Fruit fly (Drosophila melanogaster) whole organism, embryonic: Measurements from ENCODE around the gene CG14331.

ENCODE experiments used
- Atf-2 ChIP-seq: fragments of 200-800 bp; sonication (Bioruptor generic); optimal IDR thresholded peaks from 2 replicates; lab custom pipeline; 2016; ENCODE audit warnings: missing biosample characterization, missing genetic modification characterization
- Bdp1 ChIP-seq: fragments of 200-800 bp; sonication (Bioruptor generic); optimal IDR thresholded peaks from 3 replicates; lab custom pipeline; 2016; ENCODE audit warnings: missing biosample characterization, missing genetic modification characterization
- Bteb2 ChIP-seq: fragments of 200-800 bp; sonication (Bioruptor generic); optimal IDR thresholded peaks from 2 replicates; lab custom pipeline; 2016; ENCODE audit warnings: missing biosample characterization, missing genetic modification characterization
- CG10147 ChIP-seq: fragments of 200-800 bp; sonication (Bioruptor generic); optimal IDR thresholded peaks from 2 replicates; lab custom pipeline; 2019; ENCODE audit warnings: missing biosample characterization, mild to moderate bottlenecking, missing genetic modification characterization, moderate library complexity
- CG10654 ChIP-seq: fragments of 200-800 bp; sonication (Bioruptor generic); optimal IDR thresholded peaks from 2 replicates; lab custom pipeline; 2016; ENCODE audit warnings: missing biosample characterization, missing genetic modification characterization
- CG11504 ChIP-seq: fragments of 200-800 bp; sonication (Bioruptor generic); optimal IDR thresholded peaks from 3 replicates; lab custom pipeline; 2019; ENCODE audit warnings: missing biosample characterization, mild to moderate bottlenecking, missing genetic modification characterization, moderate library complexity
- CG12219 ChIP-seq: fragments of 200-800 bp; sonication (Bioruptor generic); optimal IDR thresholded peaks from 3 replicates; lab custom pipeline; 2018; ENCODE audit warnings: missing biosample characterization, mild to moderate bottlenecking, missing genetic modification characterization
- CG14050 ChIP-seq: fragments of 200-800 bp; sonication (Bioruptor generic); IDR thresholded peaks from 3 replicates; pipeline ENCODE4 v1.3.6; 2022; ENCODE audit warnings: missing biosample characterization, missing genetic modification characterization
- CG15011 ChIP-seq: fragments of 200-800 bp; sonication (Bioruptor generic); optimal IDR thresholded peaks from 3 replicates; lab custom pipeline; 2018; ENCODE audit warnings: missing biosample characterization, mild to moderate bottlenecking, missing genetic modification characterization
- CG1603 ChIP-seq: fragments of 200-800 bp; sonication (Bioruptor generic); optimal IDR thresholded peaks from 2 replicates; lab custom pipeline; 2019; ENCODE audit warnings: missing biosample characterization, mild to moderate bottlenecking, missing genetic modification characterization, moderate library complexity
- CG1647 ChIP-seq: fragments of 200-800 bp; sonication (Bioruptor generic); optimal IDR thresholded peaks from 3 replicates; lab custom pipeline; 2016; ENCODE audit warnings: missing biosample characterization, missing genetic modification characterization
- CG16815 ChIP-seq: fragments of 200-800 bp; sonication (Bioruptor generic); optimal IDR thresholded peaks from 3 replicates; lab custom pipeline; 2017; ENCODE audit warnings: missing biosample characterization, mild to moderate bottlenecking, missing genetic modification characterization
- CG17359 ChIP-seq: fragments of 200-800 bp; sonication (Bioruptor generic); optimal IDR thresholded peaks from 3 replicates; lab custom pipeline; 2018; ENCODE audit warnings: missing biosample characterization, mild to moderate bottlenecking, missing genetic modification characterization, moderate library complexity
- CG2678 ChIP-seq: fragments of 200-800 bp; sonication (Bioruptor generic); optimal IDR thresholded peaks from 3 replicates; lab custom pipeline; 2019; ENCODE audit warnings: missing biosample characterization, mild to moderate bottlenecking, missing genetic modification characterization, moderate library complexity
- CG34224 ChIP-seq: fragments of 200-800 bp; sonication (Bioruptor generic); IDR thresholded peaks from 3 replicates; pipeline ENCODE4 v1.3.6; 2022; ENCODE audit warnings: missing biosample characterization, missing genetic modification characterization; ENCODE audit not compliant: partially characterized antibody
- CG34422 ChIP-seq: fragments of 200-800 bp; sonication (Bioruptor generic); IDR thresholded peaks from 3 replicates; pipeline ENCODE4 v1.3.6; 2022; ENCODE audit warnings: missing biosample characterization, missing genetic modification characterization
- CG3847 ChIP-seq: fragments of 200-800 bp; sonication (Bioruptor generic); IDR thresholded peaks from 2 replicates; pipeline ENCODE4 v1.3.6; 2022; ENCODE audit warnings: missing biosample characterization, missing genetic modification characterization
- CG4424 ChIP-seq: fragments of 200-800 bp; sonication (Bioruptor generic); optimal IDR thresholded peaks from 3 replicates; lab custom pipeline; 2016; ENCODE audit warnings: missing biosample characterization, missing genetic modification characterization
- CG4820 ChIP-seq: fragments of 200-800 bp; sonication (Bioruptor generic); optimal IDR thresholded peaks from 3 replicates; lab custom pipeline; 2016; ENCODE audit warnings: missing biosample characterization, missing genetic modification characterization
- CG5180 ChIP-seq: fragments of 200-800 bp; sonication (Bioruptor generic); optimal IDR thresholded peaks from 3 replicates; lab custom pipeline; 2017; ENCODE audit warnings: missing biosample characterization, missing genetic modification characterization, mild to moderate bottlenecking, moderate library complexity, missing genetic modification reagents
- CG5245 ChIP-seq: fragments of 200-800 bp; sonication (Bioruptor generic); optimal IDR thresholded peaks from 3 replicates; lab custom pipeline; 2016; ENCODE audit warnings: missing biosample characterization, missing genetic modification characterization
- CG8388 ChIP-seq: fragments of 200-800 bp; sonication (Bioruptor generic); optimal IDR thresholded peaks from 2 replicates; lab custom pipeline; 2019; ENCODE audit warnings: missing biosample characterization, mild to moderate bottlenecking, missing genetic modification characterization, moderate library complexity
- CG8944 ChIP-seq: fragments of 200-800 bp; sonication (Bioruptor generic); optimal IDR thresholded peaks from 3 replicates; lab custom pipeline; 2016; ENCODE audit warnings: missing biosample characterization, missing genetic modification characterization
- D19A ChIP-seq: fragments of 200-800 bp; optimal IDR thresholded peaks from 3 replicates; lab custom pipeline; 2019; ENCODE audit warnings: missing biosample characterization, mild to moderate bottlenecking, missing genetic modification characterization, moderate library complexity
- Dbx ChIP-seq: fragments of 200-800 bp; sonication (Bioruptor generic); IDR thresholded peaks from 3 replicates; pipeline ENCODE4 v1.3.6; 2022; ENCODE audit warnings: missing biosample characterization, missing genetic modification characterization
- Eip74EF ChIP-seq, 2 experiments: fragments of 200-800 bp in 1 of 2; fragments of >200 bp in 1 of 2; sonication (Bioruptor generic) in 1 of 2; optimal IDR thresholded peaks; 2 replicates each; lab custom pipeline; 2017 to 2019; ENCODE audit warnings: missing biosample characterization in 2 of 2, missing genetic modification characterization in 2 of 2, mild to moderate bottlenecking in 1 of 2, moderate library complexity in 1 of 2
- Ets65A ChIP-seq: fragments of 200-800 bp; sonication (Bioruptor generic); peaks from one replicate; lab custom pipeline; 2016; ENCODE audit warnings: missing biosample characterization, missing genetic modification characterization
- Max ChIP-seq: fragments of 200-800 bp; sonication (Bioruptor generic); optimal IDR thresholded peaks from 2 replicates; lab custom pipeline; 2016; ENCODE audit warnings: missing biosample characterization, mild to moderate bottlenecking, missing genetic modification characterization
- Mes4 ChIP-seq: fragments of 200-800 bp; sonication (Bioruptor generic); optimal IDR thresholded peaks from 2 replicates; lab custom pipeline; 2016; ENCODE audit warnings: missing biosample characterization, missing genetic modification characterization
- Opbp ChIP-seq: fragments of 200-800 bp; sonication (Bioruptor generic); IDR thresholded peaks from 3 replicates; pipeline ENCODE4 v1.3.6; 2022; ENCODE audit warnings: missing biosample characterization, missing genetic modification characterization; ENCODE audit not compliant: partially characterized antibody
- Rfx ChIP-seq: fragments of 200-800 bp; sonication (Bioruptor generic); IDR thresholded peaks from 2 replicates; pipeline ENCODE4 v1.3.6; 2022; ENCODE audit warnings: missing biosample characterization, missing genetic modification characterization
- Sox102F ChIP-seq: fragments of 200-800 bp; sonication (Bioruptor generic); optimal IDR thresholded peaks from 2 replicates; lab custom pipeline; 2018; ENCODE audit warnings: missing biosample characterization, mild to moderate bottlenecking, missing genetic modification characterization, moderate library complexity
- bcd ChIP-seq: fragments of 200-800 bp; sonication (Bioruptor generic); optimal IDR thresholded peaks from 2 replicates; lab custom pipeline; 2017; ENCODE audit warnings: missing biosample characterization, mild to moderate bottlenecking, missing genetic modification characterization
- chn ChIP-seq: fragments of 200-800 bp; sonication (Bioruptor generic); optimal IDR thresholded peaks from 2 replicates; lab custom pipeline; 2016; ENCODE audit warnings: missing biosample characterization, missing genetic modification characterization
- corto ChIP-seq: fragments of 200-800 bp; sonication (Bioruptor generic); optimal IDR thresholded peaks from 2 replicates; lab custom pipeline; 2016; ENCODE audit warnings: missing biosample characterization, mild to moderate bottlenecking, missing genetic modification characterization, moderate library complexity
- dmrt99B ChIP-seq: fragments of 200-800 bp; sonication (Bioruptor generic); optimal IDR thresholded peaks from 2 replicates; lab custom pipeline; 2018; ENCODE audit warnings: missing biosample characterization, mild to moderate bottlenecking, missing genetic modification characterization, moderate library complexity
- dysf ChIP-seq: fragments of 200-800 bp; sonication (Bioruptor generic); IDR thresholded peaks from 3 replicates; pipeline ENCODE4 v1.3.6; 2022; ENCODE audit warnings: missing biosample characterization, missing genetic modification characterization
- en ChIP-seq: fragments of 200-800 bp; sonication (Bioruptor generic); optimal IDR thresholded peaks from 2 replicates; lab custom pipeline; 2016; ENCODE audit warnings: missing biosample characterization, missing genetic modification characterization
- fru ChIP-seq: fragments of >200 bp; optimal IDR thresholded peaks from 2 replicates; lab custom pipeline; 2017
- hkb ChIP-seq, 2 experiments: fragments of 200-800 bp in 1 of 2; fragments of >200 bp in 1 of 2; sonication (Bioruptor generic) in 1 of 2; IDR thresholded peaks in 1 of 2; optimal IDR thresholded peaks in 1 of 2; 2 replicates each; pipeline versions ENCODE4 v1.3.6 to Lab custom; 2017 to 2022; ENCODE audit warnings: missing biosample characterization in 1 of 2, missing genetic modification characterization in 1 of 2
- ind ChIP-seq: fragments of 200-800 bp; sonication (Bioruptor generic); optimal IDR thresholded peaks from 3 replicates; lab custom pipeline; 2016; ENCODE audit warnings: missing biosample characterization, missing genetic modification characterization
- kah ChIP-seq: fragments of 200-800 bp; sonication (Bioruptor generic); optimal IDR thresholded peaks from 2 replicates; lab custom pipeline; 2018; ENCODE audit warnings: missing biosample characterization, mild to moderate bottlenecking, missing genetic modification characterization
- lab ChIP-seq: fragments of 200-800 bp; sonication (Bioruptor generic); optimal IDR thresholded peaks from 3 replicates; lab custom pipeline; 2017; ENCODE audit warnings: missing biosample characterization, missing genetic modification characterization, mild to moderate bottlenecking, moderate library complexity, missing genetic modification reagents
- pb ChIP-seq: fragments of 200-800 bp; sonication (Bioruptor generic); optimal IDR thresholded peaks from 3 replicates; lab custom pipeline; 2016; ENCODE audit warnings: missing biosample characterization, missing genetic modification characterization
- row ChIP-seq: fragments of 200-800 bp; sonication (Bioruptor generic); IDR thresholded peaks from 3 replicates; pipeline ENCODE4 v1.3.6; 2022; ENCODE audit warnings: missing biosample characterization, missing genetic modification characterization
- tgo ChIP-seq: fragments of 200-800 bp; sonication (Bioruptor generic); IDR thresholded peaks from 3 replicates; pipeline ENCODE4 v1.3.6; 2022; ENCODE audit warnings: missing biosample characterization, missing genetic modification characterization
- tin ChIP-seq: fragments of 200-800 bp; sonication (Bioruptor generic); optimal IDR thresholded peaks from 3 replicates; lab custom pipeline; 2016; ENCODE audit warnings: missing biosample characterization, missing genetic modification characterization
- toy ChIP-seq: fragments of 200-800 bp; sonication (Bioruptor generic); IDR thresholded peaks from 2 replicates; pipeline ENCODE4 v1.3.6; 2022; ENCODE audit warnings: missing biosample characterization, missing genetic modification characterization
- trem ChIP-seq: fragments of 200-800 bp; optimal IDR thresholded peaks from 3 replicates; lab custom pipeline; 2019; ENCODE audit warnings: missing biosample characterization, mild to moderate bottlenecking, missing genetic modification characterization, moderate library complexity
- tup ChIP-seq: fragments of 200-800 bp; sonication (Bioruptor generic); optimal IDR thresholded peaks from 2 replicates; lab custom pipeline; 2016; ENCODE audit warnings: missing biosample characterization, mild to moderate bottlenecking, missing genetic modification characterization, moderate library complexity

CG14331 gene

DNA sequence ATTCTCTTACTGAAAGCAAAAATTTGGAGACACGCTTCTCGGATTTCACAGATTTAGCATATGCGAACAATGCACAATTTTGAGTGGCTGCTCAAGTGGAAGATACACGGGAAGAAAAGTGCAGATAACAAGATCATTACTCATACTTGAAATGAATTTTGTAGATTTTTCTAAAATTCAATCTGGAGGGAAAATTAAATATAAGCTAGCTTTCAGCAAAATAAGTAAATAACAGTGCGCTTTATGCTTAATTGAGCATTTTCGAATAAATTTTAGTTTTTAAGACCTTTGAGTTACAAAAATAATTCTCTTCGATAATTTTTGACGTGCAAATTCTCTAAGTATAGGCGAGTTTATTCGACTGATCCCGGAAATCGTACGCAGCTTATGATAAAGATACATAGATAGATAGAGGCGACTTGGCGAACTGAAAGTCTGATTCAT, 39.8 kb downstream of the CG14331 start (continued):
- peak; percentile 30 for TF ChIP-seq trem (tag; lab: Kevin White, UChicago)
- TF ChIP-seq CG34422: peak; percentile 24; the same call in 1 of the 3 replicates
- peak; percentile 40 for TF ChIP-seq CG8388
- peak; percentile 30 for TF ChIP-seq ind (GFP tag; lab: Kevin White, UChicago)
- TF ChIP-seq CG10147 (GFP tag; lab: Kevin White, UChicago): peak; percentile 49
- TF ChIP-seq tgo (GFP tag; lab: Robert Waterston, UW): no peak
- TF ChIP-seq Eip74EF (GFP tag; optimal IDR thresholded peaks at IDR 0.05; lab: Kevin White, UChicago): peak in 1 of 2 experiments; percentile 81
- TF ChIP-seq CG2678 (tag; lab: Kevin White, UChicago): peak; percentile 49
- no peak for TF ChIP-seq Atf-2 (GFP tag; lab: Kevin White, UChicago)
- TF ChIP-seq hkb (optimal IDR thresholded peaks at IDR 0.05; lab: Kevin White, UChicago): no peak
- peak; percentile 80 for TF ChIP-seq hkb (GFP tag; IDR thresholded peaks at IDR 0.05; lab: Robert Waterston, UW)
- TF ChIP-seq Mes4 (GFP tag; lab: Kevin White, UChicago): no peak
- TF ChIP-seq en (GFP tag; lab: Kevin White, UChicago): peak; percentile 26
- peak; percentile 48 for TF ChIP-seq CG10654 (GFP tag; lab: Kevin White, UChicago)
- TF ChIP-seq Rfx (GFP tag; lab: Robert Waterston, UW): peak; percentile 52; the same call in 1 of the 2 replicates
- no peak for TF ChIP-seq CG34224 (GFP tag; lab: Robert Waterston, UW)
- TF ChIP-seq CG15011 (GFP tag; lab: Kevin White, UChicago): peak; percentile 22
- TF ChIP-seq CG17359 (tag; lab: Kevin White, UChicago): peak; percentile 61
- TF ChIP-seq corto (GFP tag; lab: Kevin White, UChicago): no peak
- TF ChIP-seq tin (GFP tag; lab: Kevin White, UChicago): peak; percentile 57
- TF ChIP-seq CG8944 (GFP tag; lab: Kevin White, UChicago): peak; percentile 30
- TF ChIP-seq bcd (GFP tag; lab: Kevin White, UChicago): peak; percentile 45
- peak; percentile 17 for TF ChIP-seq Max (GFP tag; lab: Kevin White, UChicago)
- TF ChIP-seq Sox102F (GFP tag; lab: Kevin White, UChicago): peak; percentile 3
- peak; percentile 51 for TF ChIP-seq CG4820 (GFP tag; lab: Kevin White, UChicago)
- peak; percentile 22 for TF ChIP-seq CG5180 (GFP tag; lab: Kevin White, UChicago)
- peak; percentile 13 for TF ChIP-seq kah
- TF ChIP-seq CG1647 (GFP tag; lab: Kevin White, UChicago): no peak
- TF ChIP-seq dmrt99B: peak; percentile 78
- no peak for TF ChIP-seq tup (GFP tag; lab: Kevin White, UChicago)
- no peak for TF ChIP-seq CG12219 (GFP tag; lab: Kevin White, UChicago)
- TF ChIP-seq toy (GFP tag; lab: Robert Waterston, UW): no peak
- no peak for TF ChIP-seq chn
- TF ChIP-seq row: peak; percentile 34; the same call in 2 of the 3 replicates
- peak; percentile 36 for TF ChIP-seq CG5245 (GFP tag; lab: Kevin White, UChicago)
- TF ChIP-seq Ets65A (GFP tag; lab: Kevin White, UChicago): peak; percentile 92
- TF ChIP-seq Bdp1: no peak
- TF ChIP-seq Dbx (GFP tag; lab: Robert Waterston, UW): 0 out of 3 replicates have a peak, but pooled peaks have one; percentile 28
- peak; percentile 55; the same call in 2 of the 3 replicates for TF ChIP-seq dysf
- TF ChIP-seq lab (GFP tag; lab: Kevin White, UChicago): peak; percentile 60
- TF ChIP-seq CG11504 (tag; lab: Kevin White, UChicago): peak; percentile 80
- TF ChIP-seq Bteb2 (GFP tag; lab: Kevin White, UChicago): no peak
- peak; percentile 51 for TF ChIP-seq D19A (tag; lab: Kevin White, UChicago)
- TF ChIP-seq Opbp (GFP tag; lab: Robert Waterston, UW): no peak
- TF ChIP-seq pb (GFP tag; lab: Kevin White, UChicago): peak; percentile 41
- peak; percentile 56 for TF ChIP-seq CG4424
- no peak for TF ChIP-seq CG16815 (GFP tag; lab: Kevin White, UChicago)
- TF ChIP-seq CG3847 (GFP tag; lab: Robert Waterston, UW): no peak
- TF ChIP-seq CG14050 (GFP tag; lab: Robert Waterston, UW): peak; percentile 19; the same call in 1 of the 3 replicates
- TF ChIP-seq CG1603: peak; percentile 32
- TF ChIP-seq fru (lab: Kevin White, UChicago): no peak
